Fruit fly (Drosophila melanogaster): Measurements from ENCODE around the gene CG42449.

Gene CG42449

dm6 chrX:5679079-5679932, 3.7 kb upstream of the CG42449 start (continued):
- TF ChIP-seq CG8632 (GFP tag; optimal IDR thresholded peaks at IDR 0.05) (peak; percentile 73), OdsH (GFP tag; optimal IDR thresholded peaks at IDR 0.05) (no peak), Eip93F (GFP tag; optimal IDR thresholded peaks at IDR 0.05) (no peak), Hr39 (GFP tag; optimal IDR thresholded peaks at IDR 0.05) (peak; percentile 86), topi (GFP tag; optimal IDR thresholded peaks at IDR 0.05) (peak; percentile 84), fd85E (GFP tag; optimal IDR thresholded peaks at IDR 0.05) (no peak), CG6163 (GFP tag; IDR thresholded peaks at IDR 0.05) (peak; percentile 81), lz (GFP tag; optimal IDR thresholded peaks at IDR 0.05) (peak; percentile 83), CG15336 (GFP tag; IDR thresholded peaks at IDR 0.05) (peak; percentile 31; the same call in 1 of the 2 replicates), Hr38 (GFP tag; optimal IDR thresholded peaks at IDR 0.05) (no peak), CG8119 (GFP tag; IDR thresholded peaks at IDR 0.05) (peak; percentile 53; the same call in 1 of the 3 replicates), salr (GFP tag; optimal IDR thresholded peaks at IDR 0.05) (peak in 1 of 2 experiments; percentile 15), CG9139 (GFP tag; optimal IDR thresholded peaks at IDR 0.05) (peak; percentile 44), Sox102F (GFP tag; optimal IDR thresholded peaks at IDR 0.05) (peak; percentile 80), CG11762 (GFP tag; optimal IDR thresholded peaks at IDR 0.05; ENCODE audit: insufficient read depth) (peak; percentile 53), Sox14 (GFP tag; optimal IDR thresholded peaks at IDR 0.05) (peak; percentile 73), CG31627 (GFP tag; optimal IDR thresholded peaks at IDR 0.05) (peak; percentile 84), vri (GFP tag; optimal IDR thresholded peaks at IDR 0.05) (no peak), CG4318 (GFP tag; optimal IDR thresholded peaks at IDR 0.05) (no peak), Hr4 (GFP tag; optimal IDR thresholded peaks at IDR 0.05) (no peak), CG11902 (GFP tag; optimal IDR thresholded peaks at IDR 0.05) (peak; percentile 51), CG3919 (GFP tag; optimal IDR thresholded peaks at IDR 0.05) (peak; percentile 77), acj6 (GFP tag; optimal IDR thresholded peaks at IDR 0.05) (peak; percentile 70), Lpt (GFP tag; optimal IDR thresholded peaks at IDR 0.05) (no peak), achi (GFP tag; optimal IDR thresholded peaks at IDR 0.05) (no peak), Sox15 (GFP tag; optimal IDR thresholded peaks at IDR 0.05) (peak; percentile 54), pdm3 (GFP tag; optimal IDR thresholded peaks at IDR 0.05) (no peak), eg (GFP tag; IDR thresholded peaks at IDR 0.05) (peak; percentile 34; the same call in 1 of the 3 replicates)

dm6 chrX:5679933-5680667, 2.9 kb upstream of the CG42449 start, which contains the start of the genes Tre1 and Gr5a:
Tre1 (minus strand) TSS chrX:5679977.
Gr5a (plus strand) TSS chrX:5680617.
- TF ChIP-seq topi (GFP tag; optimal IDR thresholded peaks at IDR 0.05), result no peak
- TF ChIP-seq Eip78C (GFP tag), result peak; percentile 57
- TF ChIP-seq fkh (GFP tag; optimal IDR thresholded peaks at IDR 0.05), result peak; percentile 1

dm6 chrX:5689417-5690215, 6.6 kb downstream of the CG42449 start, which contains the start of the genes PGAP1 and cv:
PGAP1 (minus strand) TSS chrX:5689473.
cv (plus strand) TSS chrX:5690002.
- TF ChIP-seq fd85E (GFP tag; optimal IDR thresholded peaks at IDR 0.05), result no peak
- TF ChIP-seq Smox (GFP tag; optimal IDR thresholded peaks at IDR 0.05), result no peak
- peak; percentile 30 for TF ChIP-seq Ets21C (GFP tag; optimal IDR thresholded peaks at IDR 0.05)
- peak; percentile 15 for TF ChIP-seq CG34406 (GFP tag; optimal IDR thresholded peaks at IDR 0.05)
- TF ChIP-seq CG6276 (GFP tag; optimal IDR thresholded peaks at IDR 0.05), result no peak
- peak; percentile 55 for TF ChIP-seq Sox14 (GFP tag; optimal IDR thresholded peaks at IDR 0.05)
- TF ChIP-seq Hr4 (GFP tag; optimal IDR thresholded peaks at IDR 0.05), result peak; percentile 31
- no peak for TF ChIP-seq svp (GFP tag)
- no peak for TF ChIP-seq salr (GFP tag; optimal IDR thresholded peaks at IDR 0.05)
- no peak for TF ChIP-seq Sox15 (GFP tag; optimal IDR thresholded peaks at IDR 0.05)
- no peak for TF ChIP-seq Gug (GFP tag; IDR thresholded peaks at IDR 0.05)
- no peak for TF ChIP-seq dac (GFP tag; optimal IDR thresholded peaks at IDR 0.05)
- no peak for TF ChIP-seq fkh (GFP tag; optimal IDR thresholded peaks at IDR 0.05)
- no peak for TF ChIP-seq Lpt (GFP tag; optimal IDR thresholded peaks at IDR 0.05)
- TF ChIP-seq fd59A (GFP tag; optimal IDR thresholded peaks at IDR 0.05), result no peak
- no peak for TF ChIP-seq spab (GFP tag; optimal IDR thresholded peaks at IDR 0.05)
- TF ChIP-seq achi (GFP tag; optimal IDR thresholded peaks at IDR 0.05), result no peak
- TF ChIP-seq CG6808 (GFP tag; optimal IDR thresholded peaks at IDR 0.05), result no peak
- no peak for TF ChIP-seq CG8319 (GFP tag; optimal IDR thresholded peaks at IDR 0.05)
- no peak for TF ChIP-seq CG11762 (GFP tag; optimal IDR thresholded peaks at IDR 0.05; ENCODE audit: insufficient read depth)
- TF ChIP-seq CG31627 (GFP tag; optimal IDR thresholded peaks at IDR 0.05), result peak; percentile 29
- peak; percentile 35 for TF ChIP-seq CG32006 (GFP tag; optimal IDR thresholded peaks at IDR 0.05)
- TF ChIP-seq CG11294 (GFP tag; IDR thresholded peaks at IDR 0.05), result no peak
- TF ChIP-seq CG3919 (GFP tag; optimal IDR thresholded peaks at IDR 0.05), result no peak
- TF ChIP-seq topi (GFP tag; optimal IDR thresholded peaks at IDR 0.05), result no peak
